Worm (Caenorhabditis elegans): Measurements from ENCODE around the gene meg-2.

ce11 chrX:13975314-13975713 lies 49.4 kb upstream of the meg-2 start, which contains the start of gene F48F7.5:
- no peak for TF ChIP-seq him-1 (tag; optimal IDR thresholded peaks at IDR 0.05)
- no peak for TF ChIP-seq W03F9.2 (tag; optimal IDR thresholded peaks at IDR 0.05)
- TF ChIP-seq dao-5 (tag; optimal IDR thresholded peaks at IDR 0.05): no peak
